Fruit fly (Drosophila melanogaster) whole organism, embryonic: Measurements from ENCODE around the gene CG42798.
"Not testable (repeated sequence)": the region's sequence is repeated elsewhere in the genome, so short reads cannot be mapped to it uniquely, and the experiment has no call there.

Source experiments
- CG14014 ChIP-seq: fragments of 200-800 bp; sonication (Bioruptor generic); IDR thresholded peaks from 2 replicates; pipeline ENCODE4 v1.3.6; 2022; ENCODE audit warnings: missing biosample characterization, missing genetic modification characterization
- CG1647 ChIP-seq: fragments of 200-800 bp; sonication (Bioruptor generic); optimal IDR thresholded peaks from 3 replicates; lab custom pipeline; 2016; ENCODE audit warnings: missing biosample characterization, missing genetic modification characterization
- Dbx ChIP-seq: fragments of 200-800 bp; sonication (Bioruptor generic); IDR thresholded peaks from 3 replicates; pipeline ENCODE4 v1.3.6; 2022; ENCODE audit warnings: missing biosample characterization, missing genetic modification characterization
- Gug ChIP-seq: fragments of 200-800 bp; sonication (Bioruptor generic); IDR thresholded peaks from 4 replicates; pipeline ENCODE4 v1.3.6; 2022; ENCODE audit warnings: missing biosample characterization, missing genetic modification characterization
- Oli ChIP-seq: fragments of 200-800 bp; sonication (Bioruptor generic); optimal IDR thresholded peaks from 2 replicates; lab custom pipeline; 2018; ENCODE audit warnings: missing biosample characterization, mild to moderate bottlenecking, missing genetic modification characterization, moderate library complexity
- Sin3A ChIP-seq: fragments of >200 bp; optimal IDR thresholded peaks from 2 replicates; lab custom pipeline; 2018
- Spps ChIP-seq: fragments of 200-800 bp; sonication (Bioruptor generic); optimal IDR thresholded peaks from 2 replicates; lab custom pipeline; 2018; ENCODE audit warnings: missing biosample characterization, mild to moderate bottlenecking, missing genetic modification characterization
- amos ChIP-seq: fragments of 200-800 bp; sonication (Bioruptor generic); IDR thresholded peaks from 2 replicates; pipeline ENCODE4 v1.3.6; 2022; ENCODE audit warnings: missing biosample characterization, missing genetic modification characterization; ENCODE audit not compliant: partially characterized antibody
- cwo ChIP-seq: fragments of 200-800 bp; sonication (Bioruptor generic); optimal IDR thresholded peaks from 3 replicates; lab custom pipeline; 2017; ENCODE audit warnings: missing biosample characterization, missing genetic modification characterization, mild to moderate bottlenecking, moderate library complexity, missing genetic modification reagents
- kni ChIP-seq: fragments of 200-800 bp; sonication (Bioruptor generic); optimal IDR thresholded peaks from 3 replicates; lab custom pipeline; 2017; ENCODE audit warnings: mild to moderate bottlenecking, missing biosample characterization, missing genetic modification reagents, missing genetic modification characterization
- sc ChIP-seq, 3 experiments: fragments of >200 bp in 2 of 3; fragments of 200-800 bp in 1 of 3; sonication (Bioruptor generic) in 1 of 3; optimal IDR thresholded peaks; 2 replicates in 2 of 3; 3 replicates in 1 of 3; lab custom pipeline; 2017; ENCODE audit warnings: mild to moderate bottlenecking in 1 of 3, missing biosample characterization in 1 of 3, missing genetic modification characterization in 1 of 3, missing genetic modification reagents in 1 of 3
- vnd ChIP-seq: fragments of 200-800 bp; sonication (Bioruptor generic); IDR thresholded peaks from 3 replicates; pipeline ENCODE4 v1.3.6; 2022; ENCODE audit warnings: missing biosample characterization, missing genetic modification characterization; ENCODE audit not compliant: partially characterized antibody

- not testable (repeated sequence) for TF ChIP-seq vnd; kni (GFP tag; lab: Kevin White, UChicago); Dbx (GFP tag; lab: Robert Waterston, UW); cwo (GFP tag; lab: Kevin White, UChicago); Sin3A (lab: Kevin White, UChicago); sc (optimal IDR thresholded peaks at IDR 0.05; lab: Kevin White, UChicago); sc (GFP tag; optimal IDR thresholded peaks at IDR 0.05; lab: Kevin White, UChicago); amos (GFP tag; lab: Robert Waterston, UW); CG1647 (GFP tag; lab: Kevin White, UChicago); Spps (tag; lab: Kevin White, UChicago); Oli (tag; lab: Kevin White, UChicago); Gug (GFP tag; lab: Robert Waterston, UW); CG14014 (GFP tag; lab: Robert Waterston, UW)
These were observed 50.2 kb downstream of the CG42798 start, which contains the start of gene CG14330 for dm6 chr3R:17456676-17457075.
